Fruit fly (Drosophila melanogaster): ENCODE results near the gene MsrA.

- TF ChIP-seq psq (GFP tag; optimal IDR thresholded peaks at IDR 0.05) (no peak), Sp1 (GFP tag; optimal IDR thresholded peaks at IDR 0.05) (no peak), Abd-B (GFP tag; optimal IDR thresholded peaks at IDR 0.05) (no peak), Dif (GFP tag; optimal IDR thresholded peaks at IDR 0.05; ENCODE audit: partially characterized antibody) (no peak), Dfd (GFP tag; optimal IDR thresholded peaks at IDR 0.05) (no peak), dsf (GFP tag; optimal IDR thresholded peaks at IDR 0.05; ENCODE audit: borderline replicate concordance) (no peak)
Measured at dm6 chr3L:15529143-15529542, 18.3 kb downstream of the MsrA start, which contains the start of gene obst-H.

Measured in whole organism, wandering third instar larva.